Worm (Caenorhabditis elegans) whole organism, L4/young adult: ENCODE data around the gene wbp-2.

Source experiments
- W03F9.2 ChIP-seq: fragments of 150-350 bp; optimal IDR thresholded peaks from 2 replicates; lab custom pipeline; 2014; ENCODE audit warnings: missing biosample characterization, missing genetic modification characterization
- him-1 ChIP-seq: sonication (generic microtip); optimal IDR thresholded peaks from 2 replicates; lab custom pipeline; 2016; ENCODE audit warnings: missing genotype, missing genetic modification reagents, missing genetic modification characterization, missing compliant biosample characterization

- TF ChIP-seq him-1 (no peak), W03F9.2 (no peak)
Observed at ce11 chrII:9311702-9312101, 17.9 kb upstream of the wbp-2 start.
